Worm (Caenorhabditis elegans) whole organism, L1 larva: Measurements from ENCODE around the gene fbxb-104.

ENCODE experiments used
- alr-1 ChIP-seq: fragments of 200-800 bp; sonication (Bioruptor generic); optimal IDR thresholded peaks from 2 replicates; lab custom pipeline; 2018; ENCODE audit warnings: borderline replicate concordance, mild to moderate bottlenecking, missing genetic modification characterization, missing compliant biosample characterization
- ama-1 ChIP-seq: fragments of 150-350 bp; optimal IDR thresholded peaks from 2 replicates; lab custom pipeline; 2014
- ces-1 ChIP-seq: fragments of 150-350 bp; optimal IDR thresholded peaks from 2 replicates; lab custom pipeline; 2014; ENCODE audit warnings: missing biosample characterization, missing genetic modification reagents, missing genetic modification characterization
- egl-13 ChIP-seq: sonication (generic microtip); optimal IDR thresholded peaks from 2 replicates; lab custom pipeline; 2016; ENCODE audit warnings: missing genotype, missing genetic modification reagents, missing genetic modification characterization, missing compliant biosample characterization
- fkh-4 ChIP-seq: sonication (generic microtip); optimal IDR thresholded peaks from 2 replicates; lab custom pipeline; 2016; ENCODE audit warnings: missing compliant biosample characterization, missing genetic modification characterization, borderline replicate concordance
- lsy-2 ChIP-seq, 2 experiments: fragments of 150-350 bp; optimal IDR thresholded peaks; 2 replicates each; lab custom pipeline; 2014; ENCODE audit warnings: missing biosample characterization in 2 of 2, missing genetic modification characterization in 2 of 2
- nhr-28 ChIP-seq: fragments of 150-350 bp; optimal IDR thresholded peaks from 2 replicates; lab custom pipeline; 2014; ENCODE audit warnings: missing biosample characterization, missing genetic modification characterization
- nhr-76 ChIP-seq: sonication (generic microtip); optimal IDR thresholded peaks from 2 replicates; lab custom pipeline; 2017; ENCODE audit warnings: missing biosample characterization, missing genetic modification characterization
- nhr-84 ChIP-seq: sonication (generic microtip); optimal IDR thresholded peaks from 2 replicates; lab custom pipeline; 2017; ENCODE audit warnings: missing biosample characterization, missing genetic modification characterization
- pag-3 ChIP-seq: sonication (generic microtip); optimal IDR thresholded peaks from 2 replicates; lab custom pipeline; 2017; ENCODE audit warnings: missing genetic modification characterization, mild to moderate bottlenecking, missing compliant biosample characterization, antibody characterized with exemption, borderline replicate concordance; ENCODE audit not compliant: insufficient read depth
- pqm-1 ChIP-seq: sonication (generic microtip); optimal IDR thresholded peaks from 3 replicates; lab custom pipeline; 2017; ENCODE audit warnings: missing biosample characterization, missing genetic modification characterization
- tbx-2 ChIP-seq: sonication (generic microtip); optimal IDR thresholded peaks from 2 replicates; lab custom pipeline; 2016; ENCODE audit warnings: missing genetic modification characterization, missing compliant biosample characterization

- TF ChIP-seq pag-3 (tag; lab: Kevin White, UChicago) = no peak
- TF ChIP-seq lsy-2 (tag; optimal IDR thresholded peaks at IDR 0.05; lab: Kevin White, UChicago) = peak; percentile 69 to 75
- TF ChIP-seq egl-13 (tag; lab: Kevin White, UChicago) = peak; percentile 25
- TF ChIP-seq nhr-28 (tag; lab: Kevin White, UChicago) = no peak
- no peak for TF ChIP-seq pqm-1
- TF ChIP-seq nhr-76 (tag; lab: Kevin White, UChicago) = no peak
- TF ChIP-seq ces-1 (GFP tag; lab: Kevin White, UChicago) = peak; percentile 70
- TF ChIP-seq tbx-2 (tag; lab: Kevin White, UChicago) = peak; percentile 71
- TF ChIP-seq fkh-4 = peak; percentile 82
- TF ChIP-seq nhr-84 = no peak
- no peak for TF ChIP-seq alr-1 (tag; lab: Kevin White, UChicago)
- no peak for TF ChIP-seq ama-1 (lab: Kevin White, UChicago)
Observed at ce11 chrII:3482231-3482630, 5.2 kb upstream of the fbxb-104 start, which contains the start of gene smu-2.
